Worm (Caenorhabditis elegans) whole organism, L4/young adult: Measurements from ENCODE around the gene oac-38.

Experiments
- W03F9.2 ChIP-seq: fragments of 150-350 bp; optimal IDR thresholded peaks from 2 replicates; lab custom pipeline; 2014; ENCODE audit warnings: missing biosample characterization, missing genetic modification characterization
- dao-5 ChIP-seq: sonication (generic microtip); optimal IDR thresholded peaks from 2 replicates; lab custom pipeline; 2016; ENCODE audit warnings: missing genotype, missing genetic modification characterization, moderate library complexity, missing compliant biosample characterization
- him-1 ChIP-seq: sonication (generic microtip); optimal IDR thresholded peaks from 2 replicates; lab custom pipeline; 2016; ENCODE audit warnings: missing genotype, missing genetic modification reagents, missing genetic modification characterization, missing compliant biosample characterization

oac-38 gene

DNA sequence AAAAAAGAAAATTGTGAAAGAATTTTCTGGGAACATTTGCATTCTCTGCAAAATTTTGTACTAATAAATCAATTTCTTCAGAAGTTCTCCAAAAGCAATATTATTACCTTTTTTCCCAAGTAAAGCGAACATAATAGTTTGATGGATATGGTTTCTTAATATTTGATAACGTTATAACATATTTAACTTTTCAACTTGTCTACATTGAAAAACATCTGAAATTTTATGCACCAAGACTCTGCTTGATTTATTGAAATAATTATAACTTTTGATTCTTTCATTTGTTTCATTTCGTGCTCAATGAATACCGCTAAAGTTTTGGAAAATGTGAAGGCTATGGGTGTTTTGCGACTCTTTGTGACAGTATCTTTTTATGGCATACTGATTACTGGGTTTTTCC lies 16.1 kb downstream of the oac-38 start, which contains the start of gene srz-31:
Gene srz-31 (plus strand): TSS at position 301 of the 400 bp plus-strand sequence.
- no peak for TF ChIP-seq dao-5 (tag; lab: Kevin White, UChicago)
- TF ChIP-seq W03F9.2 (tag; lab: Kevin White, UChicago): no peak
- TF ChIP-seq him-1 (tag; lab: Kevin White, UChicago): no peak

DNA sequence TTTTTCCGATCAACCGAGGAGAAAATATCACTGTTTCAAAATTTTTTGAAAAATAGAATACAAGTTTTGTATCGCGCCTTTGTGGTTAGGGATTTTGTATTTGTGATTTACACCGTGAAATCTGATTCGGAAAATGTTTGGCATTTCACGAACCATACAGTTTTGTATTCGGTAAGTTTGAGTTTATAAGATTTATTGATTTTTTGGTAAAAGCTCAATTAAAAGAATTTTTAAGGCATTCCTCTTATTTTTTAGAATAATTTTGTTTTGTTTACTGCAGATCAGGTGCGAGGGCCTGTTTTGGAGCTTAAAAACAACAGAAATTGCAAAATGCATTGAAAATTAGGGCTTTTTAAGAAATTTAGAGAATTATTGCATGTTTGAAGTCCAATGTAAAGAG lies 19.8 kb downstream of the oac-38 start:
- TF ChIP-seq dao-5 (tag; lab: Kevin White, UChicago) (no peak), W03F9.2 (tag; lab: Kevin White, UChicago) (no peak), him-1 (tag; lab: Kevin White, UChicago) (no peak)

DNA sequence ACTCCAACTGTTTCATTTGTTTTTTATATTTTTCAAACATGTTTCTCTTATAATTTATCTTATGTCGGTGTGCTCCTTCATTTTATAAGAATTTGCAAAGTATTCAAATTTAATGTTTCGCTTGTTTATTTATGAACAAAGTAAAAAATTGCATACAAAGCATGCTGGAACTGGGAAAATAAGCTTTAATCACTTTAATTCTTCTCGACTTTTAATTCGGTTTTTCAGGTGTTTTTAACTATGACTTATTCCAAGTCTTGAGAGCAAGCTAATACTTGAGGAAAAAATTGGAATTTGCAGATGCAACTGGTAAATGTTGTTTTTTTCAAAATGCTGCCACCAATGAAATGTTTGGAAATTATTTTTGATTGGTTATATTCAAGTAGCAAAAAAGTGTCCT lies 21.4 kb downstream of the oac-38 start, which contains the start of gene srz-59:
Gene srz-59 (plus strand): TSS at position 301 of the 400 bp plus-strand sequence.
- TF ChIP-seq W03F9.2 (tag; lab: Kevin White, UChicago): no peak
- no peak for TF ChIP-seq him-1 (tag; lab: Kevin White, UChicago)
- TF ChIP-seq dao-5 (tag; lab: Kevin White, UChicago): no peak

DNA sequence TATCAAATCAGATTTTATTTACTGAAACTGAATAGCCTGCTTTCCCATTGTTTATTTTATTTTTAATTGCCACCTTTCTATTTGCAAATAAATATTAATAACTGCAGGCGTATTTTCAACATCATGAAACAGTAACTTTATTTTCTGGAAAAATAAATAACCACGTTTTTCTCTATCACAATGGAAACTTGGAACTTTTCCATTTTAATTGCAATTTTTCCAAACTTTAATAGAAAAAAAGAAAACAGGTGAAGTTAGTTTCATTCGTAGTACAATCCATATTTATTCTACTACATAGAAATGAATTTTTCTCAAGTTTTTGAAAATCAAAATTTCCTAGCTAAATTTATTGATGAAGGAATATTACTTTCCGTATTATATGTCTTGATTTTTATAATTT lies 24.1 kb downstream of the oac-38 start, which contains the start of gene srz-42:
Gene srz-42 (plus strand): TSS at position 301 of the 400 bp plus-strand sequence.
- TF ChIP-seq dao-5 (tag; lab: Kevin White, UChicago) (no peak), him-1 (tag; lab: Kevin White, UChicago) (no peak), W03F9.2 (tag; lab: Kevin White, UChicago) (no peak)

DNA sequence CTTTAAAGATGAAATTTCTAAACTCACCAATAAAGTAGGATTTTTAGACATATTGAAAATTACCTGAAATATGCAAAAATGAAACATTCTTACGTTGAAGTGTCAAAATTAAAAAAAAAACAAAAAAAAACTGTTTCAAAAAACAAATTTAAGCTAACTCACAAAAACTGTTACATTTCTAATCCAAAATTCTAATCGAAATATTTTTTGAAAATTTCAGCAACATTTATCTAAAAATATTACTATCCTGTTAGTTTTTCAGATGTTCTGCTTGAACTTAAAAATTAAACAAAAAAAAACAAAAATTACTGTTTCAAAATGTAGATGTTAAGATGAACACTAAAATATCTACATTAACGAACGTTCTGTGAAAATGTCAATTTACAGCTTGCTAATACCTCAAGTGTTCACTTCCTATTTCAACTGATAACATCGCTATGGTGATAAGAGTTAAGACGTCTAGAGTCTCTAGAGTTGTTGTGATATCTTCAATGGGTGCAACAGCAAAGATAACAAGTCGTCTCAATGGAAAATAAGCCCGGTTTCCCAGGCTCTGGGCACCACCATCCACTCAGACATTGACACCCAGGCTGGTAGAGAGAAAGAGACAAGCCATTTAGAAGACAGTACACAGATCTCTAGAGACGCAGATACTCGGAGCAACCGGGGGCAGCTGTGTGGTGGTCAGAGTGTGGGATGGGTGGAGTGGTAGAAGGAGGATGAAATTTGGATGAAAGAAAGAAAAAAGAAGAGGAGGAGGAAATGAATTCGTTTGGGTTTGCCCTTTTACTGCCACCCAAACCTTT lies 25.2 kb downstream of the oac-38 start, which contains the start of gene H12I19.115:
Gene H12I19.115 (minus strand): TSS at position 51 of the 806 bp plus-strand sequence.
- no peak for TF ChIP-seq him-1 (tag; lab: Kevin White, UChicago)
- TF ChIP-seq dao-5 (tag; lab: Kevin White, UChicago): no peak
- TF ChIP-seq W03F9.2 (tag; lab: Kevin White, UChicago): no peak

DNA sequence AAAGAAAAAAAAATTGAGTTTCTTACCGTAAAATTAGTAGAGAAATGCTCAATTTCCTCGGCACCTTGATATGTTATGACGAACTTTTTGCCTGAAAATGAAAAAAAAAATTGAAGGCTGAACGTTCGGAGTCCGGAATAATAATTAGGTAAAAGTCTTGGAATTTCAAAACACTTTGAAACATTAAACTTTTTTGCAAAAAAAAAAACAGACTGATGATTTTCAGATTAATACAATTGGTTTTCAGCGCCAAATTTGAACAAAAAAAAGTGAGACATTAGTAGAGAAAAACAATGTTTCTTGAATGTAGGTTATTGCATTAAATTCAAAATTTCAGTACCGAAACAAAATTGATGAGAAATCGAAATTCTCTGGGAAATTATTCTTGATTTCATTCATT lies 29.2 kb downstream of the oac-38 start, which contains the start of gene nkcc-1:
Gene nkcc-1 (minus strand): TSS at position 101 of the 400 bp plus-strand sequence.
- TF ChIP-seq him-1 (tag; lab: Kevin White, UChicago) (no peak), W03F9.2 (tag; lab: Kevin White, UChicago) (no peak), dao-5 (tag; lab: Kevin White, UChicago) (no peak)

DNA sequence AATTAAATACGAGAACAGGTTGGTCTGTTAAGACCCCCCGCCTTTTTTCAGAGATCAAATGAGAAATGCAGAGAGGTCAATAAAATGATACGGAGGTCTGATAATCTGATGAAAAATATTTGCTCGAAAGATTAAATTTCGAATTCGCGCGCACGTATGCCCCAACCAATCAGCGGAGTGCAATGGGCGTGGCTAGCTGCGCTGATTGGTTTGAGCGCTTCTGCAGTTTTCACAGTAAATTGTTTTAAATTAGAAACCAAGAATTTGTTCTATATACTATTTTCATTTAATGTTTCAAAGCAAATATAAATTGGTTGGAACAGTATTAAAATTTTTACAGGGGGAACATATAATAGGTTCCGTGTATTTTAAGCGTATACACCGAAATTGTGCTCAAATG lies 33.8 kb downstream of the oac-38 start:
- TF ChIP-seq W03F9.2 (tag; lab: Kevin White, UChicago): no peak
- TF ChIP-seq him-1 (tag; lab: Kevin White, UChicago): no peak
- no peak for TF ChIP-seq dao-5 (tag; lab: Kevin White, UChicago)

DNA sequence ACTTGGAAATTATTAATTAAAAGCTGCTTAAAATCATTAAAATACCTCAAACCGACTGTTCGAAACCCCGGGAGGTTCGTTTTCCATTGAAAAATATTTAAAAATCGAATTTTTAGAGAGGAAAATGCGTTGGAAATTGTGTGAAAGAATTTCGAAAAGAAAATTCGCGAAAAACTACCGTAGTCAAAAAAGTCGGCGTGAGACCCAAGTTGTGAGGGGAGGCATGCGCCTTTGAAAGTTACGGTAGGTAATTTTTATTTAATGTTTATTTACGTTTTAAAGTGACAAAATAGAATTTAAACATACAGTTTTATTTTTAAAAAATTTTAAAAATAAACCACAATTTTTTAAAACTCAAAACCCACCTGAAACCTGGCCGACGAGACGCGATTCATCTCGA lies 37.6 kb downstream of the oac-38 start:
- TF ChIP-seq W03F9.2 (tag; lab: Kevin White, UChicago) (peak; percentile 45), him-1 (tag; lab: Kevin White, UChicago) (no peak)

DNA sequence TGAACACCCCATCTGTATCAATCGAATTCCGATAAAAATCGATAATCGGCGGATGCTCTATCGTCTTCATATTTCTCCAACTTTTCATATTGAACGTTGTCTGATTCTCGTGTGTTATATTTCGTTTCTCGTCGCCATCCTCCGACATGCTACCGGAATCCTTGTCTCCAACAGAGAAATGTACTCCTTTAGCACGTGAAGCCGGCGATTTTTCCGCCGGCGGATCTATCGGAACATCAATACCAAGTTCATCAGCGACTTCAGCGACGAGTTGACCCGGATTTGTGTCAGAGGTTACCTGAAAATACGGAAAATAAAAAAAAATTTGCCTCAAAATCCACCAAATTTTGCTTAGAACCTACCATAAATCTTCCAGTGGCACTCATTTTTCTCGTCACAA lies 38.1 kb downstream of the oac-38 start:
- no peak for TF ChIP-seq W03F9.2 (tag; lab: Kevin White, UChicago)

DNA sequence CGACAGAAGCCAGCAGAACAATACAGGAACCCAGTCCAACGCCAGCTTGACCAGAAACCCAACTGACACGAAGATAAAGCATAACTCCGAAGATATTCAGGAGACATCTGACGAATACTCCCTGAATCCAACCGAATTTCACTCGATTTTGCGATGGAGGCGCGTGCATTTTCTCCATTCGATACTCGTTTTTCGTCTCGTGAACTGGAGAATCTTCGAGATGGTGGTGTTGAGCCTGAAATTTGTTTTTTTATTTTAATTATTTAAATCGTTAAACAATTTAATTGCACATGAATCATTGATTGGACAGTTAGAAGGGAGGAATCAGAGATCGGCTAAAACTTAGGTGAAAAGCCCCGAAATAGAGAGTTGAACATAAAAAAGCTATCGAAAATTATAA lies 38.8 kb downstream of the oac-38 start:
- TF ChIP-seq him-1 (tag; lab: Kevin White, UChicago) (no peak), dao-5 (tag; lab: Kevin White, UChicago) (no peak), W03F9.2 (tag; lab: Kevin White, UChicago) (no peak)

DNA sequence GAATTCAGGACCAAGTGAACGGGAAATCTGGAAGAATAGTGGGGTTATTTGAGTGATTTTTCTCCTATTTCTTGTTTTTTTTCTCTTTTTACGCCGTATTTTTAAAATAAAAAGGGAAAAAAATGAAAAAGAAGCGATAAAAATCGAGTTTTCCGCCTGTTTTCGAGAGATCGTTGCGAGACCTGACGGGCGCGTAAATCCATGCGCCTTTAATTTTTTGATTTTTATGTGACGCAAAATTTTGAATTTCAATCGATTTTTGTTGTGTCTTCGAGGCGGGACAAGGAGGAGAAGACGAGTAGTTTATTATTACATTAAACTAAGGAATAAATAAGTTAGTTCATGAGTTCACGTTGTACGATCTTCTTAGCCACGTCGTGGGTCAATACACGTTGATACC lies 39.5 kb downstream of the oac-38 start:
- no peak for TF ChIP-seq dao-5 (tag; lab: Kevin White, UChicago)
- TF ChIP-seq W03F9.2 (tag; lab: Kevin White, UChicago): no peak
- TF ChIP-seq him-1 (tag; lab: Kevin White, UChicago): no peak

DNA sequence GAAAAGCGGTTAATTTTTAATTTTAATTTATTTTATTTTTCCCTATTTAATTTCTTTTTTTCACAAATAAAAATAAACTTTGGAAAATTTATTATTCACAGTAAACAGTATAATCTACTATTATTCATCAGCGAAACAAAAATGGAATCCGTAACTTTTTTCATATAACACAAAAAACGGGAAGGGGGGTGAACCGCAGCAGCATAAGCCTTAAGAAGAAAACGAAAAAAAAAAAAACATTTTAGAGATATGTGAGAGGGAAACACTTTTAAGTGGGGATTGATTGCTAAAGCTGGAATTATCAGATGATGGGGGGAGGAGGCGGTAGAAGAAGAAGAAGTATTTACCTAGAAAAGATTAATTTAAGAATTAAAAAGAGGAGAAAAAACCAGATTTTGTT lies 45.5 kb downstream of the oac-38 start:
- no peak for TF ChIP-seq him-1 (tag; lab: Kevin White, UChicago)
- TF ChIP-seq W03F9.2 (tag; lab: Kevin White, UChicago): no peak
- no peak for TF ChIP-seq dao-5 (tag; lab: Kevin White, UChicago)

DNA sequence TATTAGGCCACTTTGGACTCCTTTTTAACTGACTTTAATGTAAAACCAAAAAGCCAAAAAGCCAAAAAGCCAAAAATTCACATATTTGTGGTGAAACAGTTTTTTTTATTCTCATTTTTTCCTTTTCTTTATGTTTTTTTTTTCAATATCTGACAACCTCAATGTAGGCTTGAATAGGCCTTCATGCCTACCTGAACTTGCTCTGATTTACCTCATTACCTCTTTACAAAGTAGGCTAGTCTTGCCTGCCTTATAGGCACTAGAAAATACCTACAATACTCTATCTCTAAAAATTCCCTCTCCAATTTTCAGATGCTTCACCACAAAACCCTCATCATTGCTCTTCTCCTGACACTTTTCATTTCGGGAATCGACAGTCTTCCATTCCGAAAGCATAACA lies 46.9 kb downstream of the oac-38 start, which contains the start of gene ins-34:
Gene ins-34 (plus strand): TSS at position 301 of the 400 bp plus-strand sequence.
- TF ChIP-seq dao-5 (tag; lab: Kevin White, UChicago) (no peak), him-1 (tag; lab: Kevin White, UChicago) (no peak), W03F9.2 (tag; lab: Kevin White, UChicago) (no peak)

DNA sequence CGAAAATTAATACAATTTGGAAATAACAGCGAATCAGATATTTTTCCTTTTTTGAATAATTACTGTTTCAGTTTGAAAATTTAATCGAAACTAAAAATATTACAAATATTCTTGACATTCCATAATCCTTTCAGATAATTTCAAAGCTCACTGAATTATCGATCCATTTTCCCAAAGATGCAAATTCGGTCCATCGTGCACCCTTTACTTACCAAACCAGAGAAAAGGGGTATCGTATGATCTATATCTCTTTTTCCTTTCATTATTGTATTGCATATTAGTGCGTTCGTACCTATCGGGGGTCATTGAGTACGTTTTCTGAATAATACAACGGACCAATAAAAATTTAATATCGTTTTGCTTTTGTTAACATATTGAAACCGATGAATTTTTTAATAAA lies 48.4 kb downstream of the oac-38 start:
- TF ChIP-seq him-1 (tag; lab: Kevin White, UChicago) (no peak), W03F9.2 (tag; lab: Kevin White, UChicago) (no peak), dao-5 (tag; lab: Kevin White, UChicago) (no peak)
